Worm (Caenorhabditis elegans): Measurements from ENCODE around the gene sma-3.

- TF ChIP-seq snpc-4 (tag; optimal IDR thresholded peaks at IDR 0.05) = no peak
- no peak for TF ChIP-seq nhr-12 (tag; optimal IDR thresholded peaks at IDR 0.05)
- no peak for TF ChIP-seq fos-1 (tag; optimal IDR thresholded peaks at IDR 0.05)
- TF ChIP-seq mdl-1 (tag; optimal IDR thresholded peaks at IDR 0.05) = no peak
- TF ChIP-seq unc-39 (tag; optimal IDR thresholded peaks at IDR 0.05) = no peak
Measured at ce11 chrIII:6820343-6820985, 43.3 kb downstream of the sma-3 start, which contains the start of gene ten-1.

All from whole organism, L2 larva.